Fruit fly (Drosophila melanogaster) Kc167 (cell line): Measurements from ENCODE around the gene CG7601.
A peak's percentile ranks its signal among the peaks of the same experiment; 100 is the strongest.

Experiments
- Myc ChIP-seq: fragments of >200 bp; optimal IDR thresholded peaks from 2 replicates; lab custom pipeline; 2017; ENCODE audit warnings: missing external identifiers
- Sin3A ChIP-seq: fragments of >200 bp; optimal IDR thresholded peaks from 2 replicates; lab custom pipeline; 2018; ENCODE audit warnings: missing external identifiers
- h ChIP-seq: fragments of >200 bp; optimal IDR thresholded peaks from 3 replicates; lab custom pipeline; 2018; ENCODE audit warnings: missing external identifiers
- insv ChIP-seq: fragments of >200 bp; optimal IDR thresholded peaks from 3 replicates; lab custom pipeline; 2018; ENCODE audit warnings: missing external identifiers
- psq ChIP-seq: fragments of >200 bp; optimal IDR thresholded peaks from 2 replicates; lab custom pipeline; 2017; ENCODE audit warnings: missing external identifiers
- ttk ChIP-seq: sonication (Bioruptor generic); optimal IDR thresholded peaks from 2 replicates; lab custom pipeline; 2017; ENCODE audit warnings: missing external identifiers

Gene CG7601

dm6 chr3R:29737891-29738290 is 1.3 kb upstream of the CG7601 start, which contains the start of gene Gnpnat:
Gnpnat (plus strand) TSS chr3R:29738275.
- TF ChIP-seq psq (peak; percentile 14), insv (lab: Kevin White, UChicago) (no peak), Sin3A (lab: Kevin White, UChicago) (no peak), Myc (lab: Kevin White, UChicago) (no peak)

dm6 chr3R:29726277-29726676 is 10.3 kb downstream of the CG7601 start:
- TF ChIP-seq ttk (lab: Kevin White, UChicago): no peak

dm6 chr3R:29725577-29726240 is 10.8 kb downstream of the CG7601 start, which contains the start of gene Kul:
Kul (plus strand) TSS chr3R:29725830.
- TF ChIP-seq psq (no peak), insv (lab: Kevin White, UChicago) (no peak), Myc (lab: Kevin White, UChicago) (no peak), Sin3A (lab: Kevin White, UChicago) (no peak), h (lab: Kevin White, UChicago) (no peak), ttk (lab: Kevin White, UChicago) (no peak)

- TF ChIP-seq insv (lab: Kevin White, UChicago) (no peak), h (lab: Kevin White, UChicago) (no peak), Myc (lab: Kevin White, UChicago) (no peak), ttk (lab: Kevin White, UChicago) (no peak), Sin3A (lab: Kevin White, UChicago) (no peak), psq (no peak)
These were observed 11.8 kb downstream of the CG7601 start, which contains the start of the genes Naa40 and CG18731 for dm6 chr3R:29724745-29725144. Naa40 (minus strand) TSS chr3R:29724950. CG18731 (plus strand) TSS chr3R:29725027.

dm6 chr3R:29723048-29723656 is 13.4 kb downstream of the CG7601 start, which contains the start of gene Pcd:
Pcd (plus strand) TSS chr3R:29723163.
- TF ChIP-seq psq (no peak), Sin3A (lab: Kevin White, UChicago) (no peak), insv (lab: Kevin White, UChicago) (no peak), Myc (lab: Kevin White, UChicago) (no peak), h (lab: Kevin White, UChicago) (no peak)

dm6 chr3R:29722238-29722637 is 14.3 kb downstream of the CG7601 start, which contains the start of gene CG34296:
CG34296 (plus strand) TSS chr3R:29722538.
- TF ChIP-seq ttk (lab: Kevin White, UChicago) (no peak), psq (no peak), h (lab: Kevin White, UChicago) (no peak), Myc (lab: Kevin White, UChicago) (no peak), Sin3A (lab: Kevin White, UChicago) (no peak), insv (lab: Kevin White, UChicago) (no peak)

dm6 chr3R:29718363-29718762 is 18.2 kb downstream of the CG7601 start, which contains the start of gene CG15506:
CG15506 (plus strand) TSS chr3R:29718663.
- no peak for TF ChIP-seq insv (lab: Kevin White, UChicago)
- TF ChIP-seq ttk (lab: Kevin White, UChicago): no peak
- TF ChIP-seq psq: no peak
- TF ChIP-seq h (lab: Kevin White, UChicago): no peak
- no peak for TF ChIP-seq Myc (lab: Kevin White, UChicago)
- no peak for TF ChIP-seq Sin3A (lab: Kevin White, UChicago)

dm6 chr3R:29717519-29717918 is 19.0 kb downstream of the CG7601 start:
- TF ChIP-seq ttk (lab: Kevin White, UChicago) (no peak), Sin3A (lab: Kevin White, UChicago) (no peak), Myc (lab: Kevin White, UChicago) (no peak), h (lab: Kevin White, UChicago) (no peak), insv (lab: Kevin White, UChicago) (no peak), psq (no peak)

dm6 chr3R:29716782-29717317 is 19.7 kb downstream of the CG7601 start, which contains the start of gene Obp99b:
Obp99b (minus strand) TSS chr3R:29716896.
- no peak for TF ChIP-seq Sin3A (lab: Kevin White, UChicago)
- peak; percentile 99 for TF ChIP-seq h (lab: Kevin White, UChicago)
- no peak for TF ChIP-seq insv (lab: Kevin White, UChicago)
- TF ChIP-seq psq: no peak

dm6 chr3R:29716043-29716781 is 20.3 kb downstream of the CG7601 start:
- TF ChIP-seq psq (no peak), insv (lab: Kevin White, UChicago) (no peak), h (lab: Kevin White, UChicago) (no peak), Myc (lab: Kevin White, UChicago) (no peak), Sin3A (lab: Kevin White, UChicago) (no peak), ttk (lab: Kevin White, UChicago) (no peak)

- no peak for TF ChIP-seq Sin3A (lab: Kevin White, UChicago)
- no peak for TF ChIP-seq psq
- TF ChIP-seq insv (lab: Kevin White, UChicago): no peak
These were observed 21.3 kb downstream of the CG7601 start, which contains the start of gene Dup99B for dm6 chr3R:29715277-29715676. Dup99B (minus strand) TSS chr3R:29715377.
